Worm (Caenorhabditis elegans) whole organism, L3 larva: ENCODE data around the gene cyp-33C6.

Experiments used
- ZK546.5 ChIP-seq: sonication (generic microtip); optimal IDR thresholded peaks from 2 replicates; lab custom pipeline; 2017; ENCODE audit warnings: missing biosample characterization, missing genetic modification characterization
- aly-2 ChIP-seq: fragments of 150-350 bp; optimal IDR thresholded peaks from 2 replicates; lab custom pipeline; 2014; ENCODE audit warnings: missing biosample characterization, missing genetic modification characterization
- ama-1 ChIP-seq: fragments of 150-350 bp; optimal IDR thresholded peaks from 2 replicates; lab custom pipeline; 2018
- ceh-28 ChIP-seq: fragments of 150-350 bp; optimal IDR thresholded peaks from 2 replicates; lab custom pipeline; 2014; ENCODE audit warnings: missing biosample characterization, missing genetic modification reagents, missing genetic modification characterization
- ceh-82 ChIP-seq: fragments of 150-350 bp; optimal IDR thresholded peaks from 2 replicates; lab custom pipeline; 2014; ENCODE audit warnings: missing biosample characterization, missing genetic modification characterization
- daf-12 ChIP-seq: fragments of 150-350 bp; optimal IDR thresholded peaks from 2 replicates; lab custom pipeline; 2014; ENCODE audit warnings: missing biosample characterization, missing genetic modification reagents, missing genetic modification characterization
- egl-27 ChIP-seq: sonication (generic microtip); optimal IDR thresholded peaks from 4 replicates; lab custom pipeline; 2017; ENCODE audit warnings: missing biosample characterization, missing genetic modification reagents, missing genetic modification characterization
- elt-1 ChIP-seq: fragments of 150-350 bp; optimal IDR thresholded peaks from 2 replicates; lab custom pipeline; 2014; ENCODE audit warnings: missing biosample characterization, missing genetic modification characterization
- elt-2 ChIP-seq: sonication (generic microtip); optimal IDR thresholded peaks from 2 replicates; lab custom pipeline; 2016; ENCODE audit warnings: missing genetic modification reagents, mild to moderate bottlenecking, missing genetic modification characterization, missing compliant biosample characterization
- elt-3 ChIP-seq, 3 experiments: fragments of 150-350 bp in 1 of 3; sonication (generic microtip) in 2 of 3; optimal IDR thresholded peaks; 2 replicates in 2 of 3; 4 replicates in 1 of 3; lab custom pipeline; 2014 to 2017; ENCODE audit warnings: missing biosample characterization in 3 of 3, missing genetic modification characterization in 3 of 3
- eor-1 ChIP-seq, 2 experiments: fragments of 150-350 bp; optimal IDR thresholded peaks; 2 replicates each; lab custom pipeline; 2014 to 2018; ENCODE audit warnings: missing biosample characterization in 2 of 2, missing genetic modification characterization in 2 of 2
- fkh-2 ChIP-seq: fragments of 150-350 bp; optimal IDR thresholded peaks from 2 replicates; lab custom pipeline; 2014; ENCODE audit warnings: missing biosample characterization, missing genetic modification reagents, missing genetic modification characterization
- jun-1 ChIP-seq: fragments of 150-350 bp; optimal IDR thresholded peaks from 2 replicates; lab custom pipeline; 2014; ENCODE audit warnings: missing biosample characterization, missing genetic modification reagents, missing genetic modification characterization
- lin-15B ChIP-seq: fragments of 150-350 bp; optimal IDR thresholded peaks from 2 replicates; lab custom pipeline; 2014; ENCODE audit warnings: missing biosample characterization, missing genetic modification characterization
- lin-39 ChIP-seq: fragments of 150-350 bp; optimal IDR thresholded peaks from 2 replicates; lab custom pipeline; 2018; ENCODE audit warnings: missing biosample characterization, missing genetic modification reagents, missing genetic modification characterization
- lsy-12 ChIP-seq: sonication (generic microtip); optimal IDR thresholded peaks from 2 replicates; lab custom pipeline; 2016; ENCODE audit warnings: mild to moderate bottlenecking, missing genetic modification characterization, missing compliant biosample characterization
- mdl-1 ChIP-seq: fragments of 150-350 bp; optimal IDR thresholded peaks from 2 replicates; lab custom pipeline; 2014; ENCODE audit warnings: missing biosample characterization, missing genetic modification characterization
- nhr-12 ChIP-seq: fragments of 150-350 bp; optimal IDR thresholded peaks from 2 replicates; lab custom pipeline; 2014; ENCODE audit warnings: missing biosample characterization, missing genetic modification characterization
- nhr-23 ChIP-seq: fragments of 150-350 bp; optimal IDR thresholded peaks from 2 replicates; lab custom pipeline; 2014; ENCODE audit warnings: missing biosample characterization, missing genetic modification reagents, missing genetic modification characterization
- nhr-237 ChIP-seq: fragments of 150-350 bp; optimal IDR thresholded peaks from 2 replicates; lab custom pipeline; 2014; ENCODE audit warnings: missing biosample characterization, missing genetic modification characterization
- nhr-25 ChIP-seq: sonication (generic microtip); optimal IDR thresholded peaks from 2 replicates; lab custom pipeline; 2017; ENCODE audit warnings: missing biosample characterization, missing genetic modification characterization
- nhr-28 ChIP-seq: fragments of 150-350 bp; optimal IDR thresholded peaks from 2 replicates; lab custom pipeline; 2014; ENCODE audit warnings: missing biosample characterization, missing genetic modification characterization
- nhr-43 ChIP-seq: sonication (generic microtip); optimal IDR thresholded peaks from 2 replicates; lab custom pipeline; 2016; ENCODE audit warnings: mild to moderate bottlenecking, missing genetic modification characterization, missing compliant biosample characterization; ENCODE audit not compliant: poor library complexity, severe bottlenecking
- nhr-67 ChIP-seq: fragments of 150-350 bp; optimal IDR thresholded peaks from 2 replicates; lab custom pipeline; 2014; ENCODE audit warnings: missing biosample characterization, missing genetic modification characterization
- nhr-76 ChIP-seq: fragments of 150-350 bp; sonication (generic microtip); optimal IDR thresholded peaks from 5 replicates; lab custom pipeline; 2014; ENCODE audit warnings: missing biosample characterization, missing genetic modification characterization
- pha-4 ChIP-seq: fragments of 150-350 bp; optimal IDR thresholded peaks from 2 replicates; lab custom pipeline; 2014; ENCODE audit warnings: missing biosample characterization, missing genetic modification reagents, missing genetic modification characterization
- pqm-1 ChIP-seq: fragments of 150-350 bp; optimal IDR thresholded peaks from 2 replicates; lab custom pipeline; 2017; ENCODE audit warnings: missing biosample characterization, missing genetic modification characterization, inconsistent platforms
- sea-2 ChIP-seq: fragments of 150-350 bp; sonication (generic microtip); optimal IDR thresholded peaks from 4 replicates; lab custom pipeline; 2014; ENCODE audit warnings: missing biosample characterization, missing genetic modification reagents, missing genetic modification characterization
- snpc-4 ChIP-seq: fragments of 150-350 bp; optimal IDR thresholded peaks from 2 replicates; lab custom pipeline; 2014; ENCODE audit warnings: missing biosample characterization, missing genetic modification characterization
- unc-39 ChIP-seq: sonication (generic microtip); optimal IDR thresholded peaks from 4 replicates; lab custom pipeline; 2017; ENCODE audit warnings: missing biosample characterization, missing genetic modification characterization
- zag-1 ChIP-seq: fragments of 150-350 bp; optimal IDR thresholded peaks from 2 replicates; lab custom pipeline; 2014; ENCODE audit warnings: missing biosample characterization, missing genetic modification characterization
- ztf-4 ChIP-seq: fragments of 150-350 bp; optimal IDR thresholded peaks from 2 replicates; lab custom pipeline; 2014; ENCODE audit warnings: missing biosample characterization, missing genetic modification characterization

The cyp-33C6 gene

DNA sequence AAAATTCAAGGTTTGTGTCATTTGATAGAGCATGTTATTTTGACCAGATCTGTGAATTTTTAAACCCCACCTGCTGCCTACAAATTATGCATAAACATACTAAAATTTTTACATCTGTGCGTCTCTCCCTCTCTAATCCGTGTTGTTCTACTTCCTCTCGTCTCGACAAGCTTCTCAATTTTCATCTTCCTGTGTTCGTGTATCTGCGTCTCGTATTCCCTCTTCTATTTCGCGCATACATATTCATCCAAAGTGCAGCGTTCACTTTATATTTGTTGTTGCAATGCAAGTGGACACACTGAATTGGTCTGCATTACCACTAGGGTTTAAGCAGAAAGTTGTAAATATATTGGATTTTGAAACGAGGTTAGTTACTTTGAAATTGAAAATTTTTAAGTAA, 29.3 kb upstream of the cyp-33C6 start, which contains the start of gene fbxa-137:
fbxa-137 (plus strand) TSS at position 274 of the 400 bp plus-strand sequence.
- TF ChIP-seq ztf-4 (tag; lab: Kevin White, UChicago) (no peak), nhr-28 (tag; lab: Kevin White, UChicago) (no peak)

DNA sequence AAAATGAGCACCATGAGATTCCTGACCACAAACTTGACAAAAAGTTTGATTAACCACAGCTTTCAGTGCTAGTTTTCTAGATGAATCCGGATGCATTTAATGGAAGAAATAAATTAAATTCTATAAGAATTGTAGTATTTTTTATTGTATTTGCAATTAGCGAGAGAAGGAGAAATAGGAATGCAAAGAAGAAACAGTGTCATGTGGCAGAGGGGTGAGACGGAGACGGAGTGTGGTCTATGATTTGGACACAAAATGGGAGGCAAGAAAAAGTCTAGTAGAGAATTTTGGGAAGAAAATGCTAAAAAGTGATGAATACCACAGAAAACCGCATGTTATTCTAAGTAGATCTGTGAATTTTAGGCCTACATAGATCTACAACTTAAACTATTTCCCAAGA, 28.8 kb upstream of the cyp-33C6 start, which contains the start of gene nhr-59:
nhr-59 (minus strand) TSS at position 214 of the 400 bp plus-strand sequence.
- TF ChIP-seq nhr-28 (tag; lab: Kevin White, UChicago) (no peak), ceh-82 (tag; lab: Kevin White, UChicago) (no peak), mdl-1 (tag; lab: Kevin White, UChicago) (no peak), snpc-4 (tag; lab: Kevin White, UChicago) (no peak), ceh-28 (tag; lab: Kevin White, UChicago) (no peak), elt-2 (tag; lab: Kevin White, UChicago) (peak; percentile 1), aly-2 (tag; lab: Kevin White, UChicago) (no peak), lsy-12 (tag; lab: Kevin White, UChicago) (no peak), daf-12 (tag; lab: Kevin White, UChicago) (no peak), nhr-12 (tag; lab: Kevin White, UChicago) (no peak), elt-1 (tag; lab: Kevin White, UChicago) (no peak), eor-1 (tag; optimal IDR thresholded peaks at IDR 0.05; lab: Kevin White, UChicago) (no peak), ztf-4 (tag; lab: Kevin White, UChicago) (no peak), pha-4 (peak; percentile 44), jun-1 (no peak), pqm-1 (tag; lab: Kevin White, UChicago) (peak; percentile 4), fkh-2 (tag; lab: Kevin White, UChicago) (no peak)
- TF ChIP-seq, all 47 proteins: peak for 3

ce11 chrV:2277260-2277659, 28.1 kb upstream of the cyp-33C6 start:
- TF ChIP-seq nhr-237 (tag; lab: Kevin White, UChicago) (no peak), pqm-1 (tag; lab: Kevin White, UChicago) (peak; percentile 2), sea-2 (GFP tag; lab: Kevin White, UChicago) (no peak), pha-4 (peak; percentile 21), unc-39 (tag; lab: Kevin White, UChicago) (no peak), ama-1 (lab: Kevin White, UChicago) (no peak), lin-15B (tag; lab: Kevin White, UChicago) (peak; percentile 10)
- TF ChIP-seq, all 47 proteins: peak for 3

DNA sequence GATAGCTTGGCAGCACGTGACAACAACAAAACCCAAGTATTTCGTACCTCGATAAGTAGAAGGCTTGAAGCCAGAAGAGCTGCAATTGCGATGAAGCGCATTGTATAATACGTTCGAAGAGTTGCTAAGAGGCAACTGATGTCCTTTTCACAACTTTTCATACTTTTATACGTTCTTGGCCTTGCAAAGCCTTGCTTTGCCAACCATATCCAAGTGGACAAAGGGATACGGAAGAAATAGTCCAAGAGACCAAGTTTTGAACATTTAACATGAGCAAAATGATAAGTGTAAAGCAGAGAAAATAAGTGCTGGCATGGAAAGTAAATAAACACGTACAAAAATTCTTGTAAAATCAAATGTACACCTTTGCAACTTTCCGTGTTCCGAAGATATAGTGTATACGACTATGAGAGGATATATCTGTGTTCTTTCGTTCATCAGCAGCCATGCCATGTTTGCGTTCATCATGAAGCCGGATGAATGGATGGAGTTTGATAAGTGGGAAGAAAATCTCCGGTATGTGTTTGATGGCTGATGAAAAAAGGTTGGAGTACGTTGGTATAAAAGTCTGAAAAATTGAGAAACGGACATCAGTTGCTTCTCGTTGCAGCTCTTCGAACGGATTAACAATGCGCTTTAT, 25.2 kb upstream of the cyp-33C6 start, which contains the start of the genes Y5H2A.4 and abu-4:
Y5H2A.4 (minus strand) TSS at position 101 of the 640 bp plus-strand sequence.
abu-4 (plus strand) TSS at position 590 of the 640 bp plus-strand sequence.
- no peak for TF ChIP-seq nhr-43 (tag; lab: Kevin White, UChicago)
- no peak for TF ChIP-seq elt-2 (tag; lab: Kevin White, UChicago)
- no peak for TF ChIP-seq ceh-82 (tag; lab: Kevin White, UChicago)
- no peak for TF ChIP-seq egl-27 (tag; lab: Kevin White, UChicago)
- TF ChIP-seq nhr-76 (tag; lab: Kevin White, UChicago) = no peak
- TF ChIP-seq lin-39 (tag; lab: Kevin White, UChicago) = no peak
- no peak for TF ChIP-seq snpc-4 (tag; lab: Kevin White, UChicago)
- TF ChIP-seq nhr-67 (tag; lab: Kevin White, UChicago) = no peak
- no peak for TF ChIP-seq elt-3 (tag; optimal IDR thresholded peaks at IDR 0.05; lab: Kevin White, UChicago)
- TF ChIP-seq pqm-1 (tag; lab: Kevin White, UChicago) = no peak
- TF ChIP-seq sea-2 (GFP tag; lab: Kevin White, UChicago) = no peak
- no peak for TF ChIP-seq nhr-23 (tag; lab: Kevin White, UChicago)

DNA sequence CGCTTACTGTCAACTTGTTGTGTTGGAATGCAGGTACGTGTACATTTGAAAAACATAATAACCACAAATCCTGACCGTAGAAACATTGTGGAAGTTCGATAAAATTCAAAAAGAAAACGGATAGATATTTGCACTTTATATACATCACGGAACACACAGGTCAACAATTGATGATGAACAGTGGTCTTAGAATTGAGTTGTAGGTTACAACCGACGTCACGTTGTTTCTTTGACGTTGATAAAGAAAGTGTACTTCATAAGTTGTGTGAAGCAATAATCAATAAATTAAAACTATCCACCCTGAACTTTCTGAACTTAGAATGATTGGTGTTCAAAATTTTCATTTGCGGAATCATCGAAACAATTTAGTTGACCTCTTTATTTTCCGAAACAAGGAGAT, 22.5 kb upstream of the cyp-33C6 start, which contains the start of gene Y5H2A.1:
Y5H2A.1 (minus strand) TSS at position 101 of the 400 bp plus-strand sequence.
- TF ChIP-seq ZK546.5 (tag; lab: Kevin White, UChicago) (no peak), elt-2 (tag; lab: Kevin White, UChicago) (no peak)

DNA sequence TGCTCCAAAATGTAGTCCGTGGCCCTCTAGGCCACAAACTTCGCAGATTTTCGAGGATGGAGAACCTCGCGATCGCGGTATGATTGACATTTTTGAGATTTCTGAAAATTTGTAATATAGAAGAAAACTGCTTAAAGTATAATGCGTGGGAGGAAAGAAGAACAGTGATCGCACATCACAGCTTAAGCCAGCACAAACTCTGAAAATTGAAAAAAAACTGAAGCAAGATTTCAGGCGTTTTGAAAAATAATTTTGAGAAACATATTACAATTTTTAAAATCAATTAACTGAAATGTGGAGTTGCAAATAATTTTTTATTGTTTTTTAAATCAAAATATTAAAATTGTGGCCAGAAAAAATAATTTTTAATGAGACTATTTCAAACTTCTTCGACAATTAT, 17.7 kb upstream of the cyp-33C6 start, which contains the start of gene nhr-275:
nhr-275 (minus strand) TSS at position 101 of the 400 bp plus-strand sequence.
- TF ChIP-seq nhr-28 (tag; lab: Kevin White, UChicago) (no peak), zag-1 (tag; lab: Kevin White, UChicago) (no peak), lin-39 (tag; lab: Kevin White, UChicago) (no peak), nhr-25 (tag; lab: Kevin White, UChicago) (no peak)
